Worm (Caenorhabditis elegans) whole organism, L4/young adult: ENCODE data around the gene F52E1.2.

Experiments
- W03F9.2 ChIP-seq: fragments of 150-350 bp; optimal IDR thresholded peaks from 2 replicates; lab custom pipeline; 2014; ENCODE audit warnings: missing biosample characterization, missing genetic modification characterization
- dao-5 ChIP-seq: sonication (generic microtip); optimal IDR thresholded peaks from 2 replicates; lab custom pipeline; 2016; ENCODE audit warnings: missing genotype, missing genetic modification characterization, moderate library complexity, missing compliant biosample characterization
- him-1 ChIP-seq: sonication (generic microtip); optimal IDR thresholded peaks from 2 replicates; lab custom pipeline; 2016; ENCODE audit warnings: missing genotype, missing genetic modification reagents, missing genetic modification characterization, missing compliant biosample characterization

Gene F52E1.2

ce11 chrV:8426210-8426609 lies 15.8 kb downstream of the F52E1.2 start:
- TF ChIP-seq W03F9.2 (no peak), dao-5 (tag; lab: Kevin White, UChicago) (no peak), him-1 (no peak)

DNA sequence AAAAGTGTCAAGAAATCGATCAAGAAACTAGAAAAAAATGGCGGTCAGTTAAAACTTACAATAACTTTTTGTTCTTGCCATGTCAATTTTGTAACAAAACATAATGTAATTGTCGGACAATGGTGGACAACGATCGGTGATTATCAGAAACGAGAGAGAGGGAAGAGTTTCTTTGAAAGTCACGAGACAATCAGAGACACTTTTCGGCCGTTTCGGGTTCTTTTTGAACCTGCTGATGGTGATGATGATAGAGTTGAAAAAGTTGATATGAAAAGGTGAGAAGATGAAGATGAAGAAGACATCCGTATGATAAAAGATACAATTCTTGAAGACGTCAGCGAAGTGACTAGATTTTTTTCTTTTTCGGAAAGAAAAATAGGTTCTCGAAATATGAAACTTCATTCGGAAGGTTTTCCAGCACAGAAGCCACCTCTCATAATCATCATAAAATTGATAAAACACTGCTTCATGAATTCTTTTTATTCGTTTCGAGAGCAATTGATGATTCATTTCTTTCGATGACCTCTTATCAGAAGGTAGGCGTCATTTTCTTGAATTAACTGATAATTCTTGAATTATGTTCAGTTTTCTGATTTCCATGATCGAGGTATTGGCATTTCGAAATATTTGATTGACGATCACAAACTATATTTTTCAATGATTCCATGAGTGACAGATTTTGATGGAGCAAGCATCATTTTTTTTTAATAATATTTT lies 16.5 kb downstream of the F52E1.2 start:
- TF ChIP-seq him-1 (no peak), dao-5 (tag; lab: Kevin White, UChicago) (no peak), W03F9.2 (no peak)

ce11 chrV:8428585-8429414 lies 18.4 kb downstream of the F52E1.2 start:
- TF ChIP-seq W03F9.2, result no peak
- no peak for TF ChIP-seq him-1
- TF ChIP-seq dao-5 (tag; lab: Kevin White, UChicago), result no peak

- TF ChIP-seq him-1 (no peak), dao-5 (tag; lab: Kevin White, UChicago) (no peak), W03F9.2 (no peak)
These were observed 24.0 kb downstream of the F52E1.2 start for ce11 chrV:8434400-8434827.

ce11 chrV:8435292-8435691 lies 24.9 kb downstream of the F52E1.2 start:
- TF ChIP-seq him-1, result no peak
- TF ChIP-seq W03F9.2, result no peak
- no peak for TF ChIP-seq dao-5 (tag; lab: Kevin White, UChicago)

DNA sequence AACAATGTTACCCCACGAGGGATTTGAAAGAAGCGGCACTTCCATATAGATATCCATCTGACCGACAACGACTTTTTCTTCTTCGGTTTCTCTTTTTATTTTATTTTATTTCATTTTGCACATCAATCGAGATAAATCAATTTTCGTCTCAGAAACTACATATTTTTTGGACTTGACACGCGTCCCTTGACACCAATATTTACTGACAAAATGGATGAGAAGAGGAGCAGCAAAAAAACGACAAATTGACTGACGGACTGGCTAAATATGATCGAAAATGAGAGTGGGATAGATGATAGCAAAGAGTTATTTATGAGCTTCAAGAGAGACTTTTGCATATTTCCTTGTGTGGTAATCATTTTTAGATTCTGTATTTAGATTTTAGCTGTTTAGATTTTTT lies 27.0 kb downstream of the F52E1.2 start:
- TF ChIP-seq him-1 (no peak), W03F9.2 (no peak)

DNA sequence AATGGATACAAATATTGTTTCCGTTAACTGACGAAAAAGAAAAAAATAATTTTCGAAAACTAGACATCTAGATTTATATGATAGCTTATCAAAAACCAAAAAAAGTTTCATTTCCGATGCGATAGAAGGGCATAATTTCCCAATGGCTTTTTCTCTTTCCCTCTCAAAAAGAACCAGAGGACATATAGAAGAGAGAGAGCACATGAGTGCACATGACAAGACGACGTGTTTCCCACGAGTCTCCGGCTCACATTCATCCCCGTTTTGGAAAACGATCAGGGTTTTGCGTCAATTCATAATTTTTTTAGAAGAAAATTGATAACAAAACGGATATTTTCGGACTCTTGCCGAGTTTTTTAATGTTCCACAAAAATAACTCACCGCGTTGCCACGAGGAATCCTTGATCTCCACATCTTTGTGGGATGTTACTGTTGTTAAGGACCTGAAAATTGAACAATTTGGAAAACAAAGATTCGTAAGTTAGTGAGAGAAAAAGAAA lies 34.0 kb downstream of the F52E1.2 start, which contains the start of gene lmd-3:
Gene lmd-3, minus strand, starts transcription at position 450 of the 500 bp plus-strand sequence.
- TF ChIP-seq him-1 (peak; percentile 14), dao-5 (tag; lab: Kevin White, UChicago) (no peak), W03F9.2 (no peak)

DNA sequence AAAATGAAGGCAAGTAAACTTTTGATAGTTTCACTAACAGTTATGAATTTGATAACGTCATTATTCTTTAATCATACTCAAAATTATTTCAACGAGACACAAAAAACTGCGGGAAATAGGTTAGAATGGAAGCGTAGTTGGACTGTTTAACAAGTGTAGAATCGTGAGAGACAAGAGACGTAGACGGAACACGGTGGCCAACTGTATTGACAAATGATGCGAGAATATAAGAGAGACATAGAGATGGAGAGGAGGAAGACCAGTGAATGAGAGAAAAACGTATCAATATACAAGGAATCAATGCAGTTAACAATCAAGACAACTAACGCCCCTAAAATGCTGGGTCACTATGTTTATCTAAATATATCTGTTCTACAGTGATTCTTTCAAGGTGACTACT lies 35.2 kb downstream of the F52E1.2 start:
- no peak for TF ChIP-seq dao-5 (tag; lab: Kevin White, UChicago)
- TF ChIP-seq W03F9.2, result no peak
- TF ChIP-seq him-1, result no peak

ce11 chrV:8447928-8448327 lies 37.5 kb downstream of the F52E1.2 start, which contains the start of gene T23B12.5:
Gene T23B12.5, minus strand, starts transcription at chrV:8448028.
- no peak for TF ChIP-seq W03F9.2
- TF ChIP-seq him-1, result no peak
- no peak for TF ChIP-seq dao-5 (tag; lab: Kevin White, UChicago)

DNA sequence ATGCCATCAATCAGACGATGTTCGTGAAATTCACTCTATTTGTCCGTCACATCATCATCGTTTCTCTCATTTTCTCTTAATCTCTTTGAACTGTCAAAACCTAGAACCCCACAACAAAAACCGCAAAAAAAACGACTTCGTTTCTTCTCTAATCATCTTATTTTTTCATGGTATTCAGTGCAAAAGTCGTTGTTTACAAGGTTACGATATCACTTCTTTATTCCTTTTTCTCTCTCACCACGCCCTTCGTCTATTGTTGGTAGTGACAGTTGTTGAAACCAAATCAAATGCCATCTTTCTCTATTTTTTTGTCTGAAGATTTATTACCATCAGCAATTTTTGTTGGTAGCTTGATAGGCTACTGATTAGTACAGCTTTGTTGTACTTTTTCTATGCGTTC lies 38.8 kb downstream of the F52E1.2 start:
- TF ChIP-seq him-1 (no peak), dao-5 (tag; lab: Kevin White, UChicago) (no peak), W03F9.2 (no peak)

DNA sequence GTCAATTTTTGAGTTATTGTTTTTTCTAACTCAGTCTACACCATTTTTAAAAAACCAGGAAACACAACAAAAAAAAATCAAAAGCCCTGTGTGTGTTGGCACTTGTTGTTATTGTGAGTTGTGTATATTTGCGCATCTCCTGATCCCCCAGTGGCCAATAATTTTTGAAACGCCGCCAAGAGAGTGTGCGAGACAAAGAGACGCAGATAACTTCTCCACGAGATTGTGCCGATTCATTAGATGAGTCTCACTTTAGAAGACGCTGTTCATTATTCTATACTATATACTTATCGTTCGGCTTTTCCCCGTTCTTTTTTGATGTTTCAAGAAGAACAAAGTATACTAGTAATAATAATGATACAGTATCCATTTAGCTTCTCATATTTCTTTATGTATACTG lies 40.3 kb downstream of the F52E1.2 start:
- TF ChIP-seq him-1 (no peak), dao-5 (tag; lab: Kevin White, UChicago) (no peak), W03F9.2 (no peak)

- TF ChIP-seq dao-5 (tag; lab: Kevin White, UChicago), result no peak
- no peak for TF ChIP-seq him-1
- TF ChIP-seq W03F9.2, result no peak
These were observed 44.6 kb downstream of the F52E1.2 start, which contains the start of gene T23B12.11 for ce11 chrV:8454995-8455446. Gene T23B12.11, plus strand, starts transcription at chrV:8455396.

- TF ChIP-seq W03F9.2 (no peak), him-1 (no peak), dao-5 (tag; lab: Kevin White, UChicago) (no peak)
These were observed 49.9 kb downstream of the F52E1.2 start, which contains the start of gene T23B12.6 for ce11 chrV:8460306-8460705. Gene T23B12.6, minus strand, starts transcription at chrV:8460419.

ce11 chrV:8460800-8461199 lies 50.4 kb downstream of the F52E1.2 start:
- no peak for TF ChIP-seq him-1
- no peak for TF ChIP-seq dao-5 (tag; lab: Kevin White, UChicago)
- TF ChIP-seq W03F9.2, result no peak
